Worm (Caenorhabditis elegans) whole organism, L2 larva: ENCODE results near the gene ztf-18.

Experiments used
- ZK546.5 ChIP-seq: sonication (generic microtip); optimal IDR thresholded peaks from 2 replicates; lab custom pipeline; 2017; ENCODE audit warnings: missing biosample characterization, missing genetic modification characterization
- elt-3 ChIP-seq: sonication (generic microtip); optimal IDR thresholded peaks from 2 replicates; lab custom pipeline; 2017; ENCODE audit warnings: missing biosample characterization, missing genetic modification characterization
- nhr-10 ChIP-seq: sonication (generic microtip); optimal IDR thresholded peaks from 2 replicates; lab custom pipeline; 2017; ENCODE audit warnings: missing biosample characterization, missing genetic modification characterization
- nhr-11 ChIP-seq: fragments of 150-350 bp; optimal IDR thresholded peaks from 2 replicates; lab custom pipeline; 2014; ENCODE audit warnings: missing biosample characterization, missing genetic modification characterization

- TF ChIP-seq nhr-10 (no peak), ZK546.5 (no peak), nhr-11 (tag; lab: Kevin White, UChicago) (no peak), elt-3 (no peak)
Observed at ce11 chrIII:896904-897303, 1.4 kb upstream of the ztf-18 start.
